Worm (Caenorhabditis elegans): ENCODE results near the gene lmtr-5.

Gene lmtr-5

ce11 chrIII:3219050-3219449 lies 35.6 kb downstream of the lmtr-5 start, which contains the start of gene frm-8:
frm-8 (minus strand) TSS chrIII:3219150.
- TF ChIP-seq mdl-1 (tag; optimal IDR thresholded peaks at IDR 0.05) = no peak
- no peak for TF ChIP-seq lin-39 (tag; optimal IDR thresholded peaks at IDR 0.05)
- TF ChIP-seq mab-5 (tag; optimal IDR thresholded peaks at IDR 0.05) = no peak
- TF ChIP-seq nhr-10 (tag; optimal IDR thresholded peaks at IDR 0.05) = no peak
- TF ChIP-seq peb-1 (tag; optimal IDR thresholded peaks at IDR 0.05) = no peak
- TF ChIP-seq unc-39 (tag; optimal IDR thresholded peaks at IDR 0.05) = no peak
- no peak for TF ChIP-seq elt-3 (tag; optimal IDR thresholded peaks at IDR 0.05)
- TF ChIP-seq F13H6.1 (tag; optimal IDR thresholded peaks at IDR 0.05) = no peak
- no peak for TF ChIP-seq skn-1 (tag; optimal IDR thresholded peaks at IDR 0.05)
- TF ChIP-seq sma-3 (GFP tag; optimal IDR thresholded peaks at IDR 0.05) = no peak
- no peak for TF ChIP-seq nhr-77 (tag; optimal IDR thresholded peaks at IDR 0.05)
- TF ChIP-seq R02D3.7 (tag; optimal IDR thresholded peaks at IDR 0.05) = no peak
- no peak for TF ChIP-seq elt-1 (tag; optimal IDR thresholded peaks at IDR 0.05)
- no peak for TF ChIP-seq nhr-11 (tag; optimal IDR thresholded peaks at IDR 0.05)

- TF ChIP-seq nhr-6 (tag; optimal IDR thresholded peaks at IDR 0.05) (no peak), nhr-129 (tag; optimal IDR thresholded peaks at IDR 0.05) (peak; percentile 39), nhr-10 (tag; optimal IDR thresholded peaks at IDR 0.05) (no peak), mdl-1 (tag; optimal IDR thresholded peaks at IDR 0.05) (peak in 1 of 2 experiments; percentile 21), mab-5 (tag; optimal IDR thresholded peaks at IDR 0.05) (no peak), unc-55 (GFP tag; optimal IDR thresholded peaks at IDR 0.05) (peak; percentile 72), F13H6.1 (tag; optimal IDR thresholded peaks at IDR 0.05) (peak; percentile 47), C34F6.9 (tag; optimal IDR thresholded peaks at IDR 0.05) (peak; percentile 25), lin-13 (GFP tag; optimal IDR thresholded peaks at IDR 0.05) (peak; percentile 7), egl-27 (tag; optimal IDR thresholded peaks at IDR 0.05) (no peak), zag-1 (tag; optimal IDR thresholded peaks at IDR 0.05) (peak; percentile 26), lsy-2 (tag; optimal IDR thresholded peaks at IDR 0.05) (peak in 1 of 2 experiments; percentile 56)
Measured at ce11 chrIII:3220287-3220686, 36.8 kb downstream of the lmtr-5 start.

DNA sequence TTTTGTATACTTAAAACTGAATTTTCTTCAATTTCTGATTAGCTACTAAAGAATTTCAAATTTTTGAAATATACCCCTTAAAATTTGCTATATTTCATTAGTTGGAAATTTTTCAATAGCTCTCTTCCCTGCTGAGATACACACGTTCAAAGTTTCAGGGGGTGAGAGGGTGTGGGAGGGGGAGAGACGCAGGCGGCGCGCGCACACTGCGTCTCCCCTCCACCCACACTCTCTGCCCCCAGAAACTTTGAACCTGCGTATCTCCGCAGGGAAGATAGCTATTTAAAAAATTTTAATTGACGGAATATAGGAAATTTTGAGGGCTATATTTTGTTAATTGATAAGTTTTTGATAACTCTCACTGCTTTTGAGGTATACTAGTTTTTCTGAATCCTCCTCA lies 39.2 kb downstream of the lmtr-5 start:
- no peak for TF ChIP-seq nhr-21 (tag; optimal IDR thresholded peaks at IDR 0.05)
- no peak for TF ChIP-seq lin-11 (tag; optimal IDR thresholded peaks at IDR 0.05)
- TF ChIP-seq skn-1 (tag; optimal IDR thresholded peaks at IDR 0.05) = no peak
- no peak for TF ChIP-seq nhr-23 (tag; optimal IDR thresholded peaks at IDR 0.05)
- TF ChIP-seq lin-39 (tag; optimal IDR thresholded peaks at IDR 0.05) = no peak
- TF ChIP-seq nhr-10 (tag; optimal IDR thresholded peaks at IDR 0.05) = no peak
- no peak for TF ChIP-seq peb-1 (tag; optimal IDR thresholded peaks at IDR 0.05)
- TF ChIP-seq unc-55 (GFP tag; optimal IDR thresholded peaks at IDR 0.05) = no peak
- TF ChIP-seq mdl-1 (tag; optimal IDR thresholded peaks at IDR 0.05) = no peak

ce11 chrIII:3224102-3224501 lies 40.6 kb downstream of the lmtr-5 start:
- no peak for TF ChIP-seq nhr-12 (tag; optimal IDR thresholded peaks at IDR 0.05)
- TF ChIP-seq unc-62 (GFP tag; optimal IDR thresholded peaks at IDR 0.05) = no peak
- no peak for TF ChIP-seq nhr-6 (tag; optimal IDR thresholded peaks at IDR 0.05)
- TF ChIP-seq ceh-16 (tag; optimal IDR thresholded peaks at IDR 0.05) = no peak
- no peak for TF ChIP-seq nhr-21 (tag; optimal IDR thresholded peaks at IDR 0.05)
- no peak for TF ChIP-seq ceh-82 (tag; optimal IDR thresholded peaks at IDR 0.05)
- no peak for TF ChIP-seq dmd-4 (tag; optimal IDR thresholded peaks at IDR 0.05)
- TF ChIP-seq snpc-4 (tag; optimal IDR thresholded peaks at IDR 0.05) = no peak
- no peak for TF ChIP-seq lin-39 (tag; optimal IDR thresholded peaks at IDR 0.05)
- TF ChIP-seq nhr-10 (tag; optimal IDR thresholded peaks at IDR 0.05) = no peak
- TF ChIP-seq zag-1 (tag; optimal IDR thresholded peaks at IDR 0.05) = no peak

DNA sequence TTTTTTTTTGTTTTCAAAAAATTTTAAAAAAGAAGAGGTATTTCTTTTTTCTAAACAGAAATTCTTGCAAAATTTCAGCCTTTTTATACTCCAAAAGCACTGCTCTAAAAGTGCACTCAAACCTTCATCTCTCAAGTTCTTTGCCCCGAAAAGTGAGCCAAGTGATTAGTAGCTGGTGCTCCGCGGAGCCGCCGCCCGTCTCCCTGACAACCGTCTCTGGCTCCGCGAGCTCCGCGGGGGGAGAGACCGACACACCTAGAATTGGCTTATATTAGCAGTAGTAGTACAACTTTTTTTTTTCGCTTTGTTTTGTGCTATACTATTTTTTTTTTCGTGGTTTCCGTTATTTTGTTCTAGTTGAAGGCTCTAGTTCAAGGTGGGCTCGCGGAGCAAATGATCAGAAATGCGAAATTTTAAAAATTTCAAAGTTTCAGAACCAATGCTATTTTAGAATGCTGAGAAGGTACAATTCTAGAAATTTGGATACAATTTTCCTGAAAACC lies 49.2 kb downstream of the lmtr-5 start, which contains the start of gene Y53G8AL.1:
Gene Y53G8AL.1, plus strand, starts transcription at position 453 of the 503 bp plus-strand sequence.
- TF ChIP-seq mab-5 (tag; optimal IDR thresholded peaks at IDR 0.05) (no peak), fos-1 (tag; optimal IDR thresholded peaks at IDR 0.05) (no peak), nhr-23 (tag; optimal IDR thresholded peaks at IDR 0.05) (no peak), skn-1 (tag; optimal IDR thresholded peaks at IDR 0.05) (no peak), ama-1 (optimal IDR thresholded peaks at IDR 0.05) (no peak)

Measured in whole organism, L2 larva.